Fruit fly (Drosophila melanogaster) whole organism, prepupa: ENCODE measurements around the gene Jhbp16.

Experiments
- Blimp-1 ChIP-seq: fragments of 200-800 bp; sonication (Bioruptor generic); optimal IDR thresholded peaks from 3 replicates; lab custom pipeline; 2017; ENCODE audit warnings: missing biosample characterization, missing genetic modification characterization, mild to moderate bottlenecking, moderate library complexity, missing genetic modification reagents
- CG10631 ChIP-seq: fragments of 200-800 bp; sonication (Bioruptor generic); optimal IDR thresholded peaks from 2 replicates; lab custom pipeline; 2016; ENCODE audit warnings: missing biosample characterization, missing genetic modification characterization
- CG10669 ChIP-seq: fragments of 200-800 bp; sonication (Bioruptor generic); optimal IDR thresholded peaks from 3 replicates; lab custom pipeline; 2018; ENCODE audit warnings: missing biosample characterization, mild to moderate bottlenecking, missing genetic modification characterization, moderate library complexity
- CG11762 ChIP-seq: fragments of 200-800 bp; sonication (Bioruptor generic); optimal IDR thresholded peaks from 3 replicates; lab custom pipeline; 2016; ENCODE audit warnings: missing biosample characterization, missing genetic modification characterization; ENCODE audit not compliant: insufficient read depth
- CG11902 ChIP-seq: fragments of 200-800 bp; sonication (Bioruptor generic); optimal IDR thresholded peaks from 3 replicates; lab custom pipeline; 2016; ENCODE audit warnings: missing biosample characterization, missing genetic modification characterization
- CG15336 ChIP-seq: fragments of 200-800 bp; sonication (Bioruptor generic); IDR thresholded peaks from 2 replicates; pipeline ENCODE4 v1.3.6; 2022; ENCODE audit warnings: missing biosample characterization, missing genetic modification characterization
- CG1621 ChIP-seq: fragments of 200-800 bp; sonication (Bioruptor generic); optimal IDR thresholded peaks from 3 replicates; lab custom pipeline; 2018; ENCODE audit warnings: missing biosample characterization, mild to moderate bottlenecking, missing genetic modification characterization
- CG34406 ChIP-seq: fragments of 200-800 bp; sonication (Bioruptor generic); optimal IDR thresholded peaks from 3 replicates; lab custom pipeline; 2016; ENCODE audit warnings: missing biosample characterization, missing genetic modification characterization
- CG6163 ChIP-seq: fragments of 200-800 bp; sonication (Bioruptor generic); IDR thresholded peaks from 3 replicates; pipeline ENCODE4 v1.3.6; 2022; ENCODE audit warnings: missing biosample characterization, missing genetic modification characterization
- CG6792 ChIP-seq: fragments of 200-800 bp; sonication (Bioruptor generic); optimal IDR thresholded peaks from 3 replicates; lab custom pipeline; 2016; ENCODE audit warnings: missing biosample characterization, missing genetic modification characterization
- CG6808 ChIP-seq: fragments of 200-800 bp; sonication (Bioruptor generic); optimal IDR thresholded peaks from 3 replicates; lab custom pipeline; 2017; ENCODE audit warnings: missing biosample characterization, missing genetic modification characterization, mild to moderate bottlenecking, moderate library complexity, missing genetic modification reagents
- CG6854 ChIP-seq: fragments of 200-800 bp; sonication (Bioruptor generic); optimal IDR thresholded peaks from 2 replicates; lab custom pipeline; 2017; ENCODE audit warnings: missing biosample characterization, mild to moderate bottlenecking, missing genetic modification characterization
- CG7368 ChIP-seq: fragments of 200-800 bp; sonication (Bioruptor generic); optimal IDR thresholded peaks from 3 replicates; lab custom pipeline; 2016; ENCODE audit warnings: missing biosample characterization, missing genetic modification characterization
- CG8119 ChIP-seq: fragments of 200-800 bp; sonication (Bioruptor generic); IDR thresholded peaks from 3 replicates; pipeline ENCODE4 v1.3.6; 2022; ENCODE audit warnings: missing biosample characterization, missing genetic modification characterization
- CG8319 ChIP-seq: fragments of 200-800 bp; sonication (Bioruptor generic); optimal IDR thresholded peaks from 3 replicates; lab custom pipeline; 2016; ENCODE audit warnings: missing biosample characterization, missing genetic modification characterization
- CG9139 ChIP-seq: fragments of 200-800 bp; sonication (Bioruptor generic); optimal IDR thresholded peaks from 3 replicates; lab custom pipeline; 2017; ENCODE audit warnings: missing biosample characterization, mild to moderate bottlenecking, missing genetic modification characterization
- Eip75B ChIP-seq: fragments of 200-800 bp; sonication (Bioruptor generic); optimal IDR thresholded peaks from 3 replicates; lab custom pipeline; 2016; ENCODE audit warnings: missing biosample characterization, missing genetic modification characterization
- Eip78C ChIP-seq: fragments of 200-800 bp; sonication (Bioruptor generic); peaks from one replicate; lab custom pipeline; 2016; ENCODE audit warnings: missing biosample characterization, missing genetic modification characterization
- Eip93F ChIP-seq: fragments of 200-800 bp; sonication (Bioruptor generic); optimal IDR thresholded peaks from 2 replicates; lab custom pipeline; 2016; ENCODE audit warnings: missing biosample characterization, mild to moderate bottlenecking, missing genetic modification characterization
- Ets21C ChIP-seq: fragments of 200-800 bp; sonication (Bioruptor generic); optimal IDR thresholded peaks from 3 replicates; lab custom pipeline; 2016; ENCODE audit warnings: missing biosample characterization, missing genetic modification characterization
- Gug ChIP-seq: fragments of 200-800 bp; sonication (Bioruptor generic); IDR thresholded peaks from 2 replicates; pipeline ENCODE4 v1.3.6; 2022; ENCODE audit warnings: missing biosample characterization, missing genetic modification characterization
- Lpt ChIP-seq: fragments of 200-800 bp; sonication (Bioruptor generic); optimal IDR thresholded peaks from 3 replicates; lab custom pipeline; 2016; ENCODE audit warnings: missing biosample characterization, missing genetic modification characterization
- Smox ChIP-seq: fragments of 200-800 bp; sonication (Bioruptor generic); optimal IDR thresholded peaks from 3 replicates; lab custom pipeline; 2016; ENCODE audit warnings: missing biosample characterization, missing genetic modification characterization
- Sox14 ChIP-seq: fragments of 200-800 bp; sonication (Bioruptor generic); optimal IDR thresholded peaks from 3 replicates; lab custom pipeline; 2016; ENCODE audit warnings: missing biosample characterization, missing genetic modification characterization
- Sox15 ChIP-seq: fragments of 200-800 bp; sonication (Bioruptor generic); optimal IDR thresholded peaks from 3 replicates; lab custom pipeline; 2016; ENCODE audit warnings: missing biosample characterization, missing genetic modification characterization
- dsx ChIP-seq: fragments of 200-800 bp; optimal IDR thresholded peaks from 3 replicates; lab custom pipeline; 2019; ENCODE audit warnings: missing biosample characterization, mild to moderate bottlenecking, missing genetic modification characterization, moderate library complexity; ENCODE audit not compliant: poor library complexity, severe bottlenecking
- eg ChIP-seq: fragments of 200-800 bp; sonication (Bioruptor generic); IDR thresholded peaks from 3 replicates; pipeline ENCODE4 v1.3.6; 2022; ENCODE audit warnings: missing biosample characterization, missing genetic modification characterization
- esn ChIP-seq: fragments of 200-800 bp; sonication (Bioruptor generic); optimal IDR thresholded peaks from 2 replicates; lab custom pipeline; 2016; ENCODE audit warnings: missing biosample characterization, mild to moderate bottlenecking, missing genetic modification characterization, moderate library complexity
- fkh ChIP-seq: fragments of 200-800 bp; sonication (Bioruptor generic); optimal IDR thresholded peaks from 3 replicates; lab custom pipeline; 2017; ENCODE audit warnings: missing biosample characterization, mild to moderate bottlenecking, missing genetic modification characterization, moderate library complexity
- net ChIP-seq: fragments of 200-800 bp; sonication (Bioruptor generic); optimal IDR thresholded peaks from 3 replicates; lab custom pipeline; 2016; ENCODE audit warnings: missing biosample characterization, missing genetic modification characterization
- pdm3 ChIP-seq: fragments of 200-800 bp; sonication (Bioruptor generic); optimal IDR thresholded peaks from 3 replicates; lab custom pipeline; 2016; ENCODE audit warnings: missing biosample characterization, missing genetic modification characterization
- ss ChIP-seq, 2 experiments: fragments of 200-800 bp; sonication (Bioruptor generic); optimal IDR thresholded peaks; 2 replicates in 1 of 2; 3 replicates in 1 of 2; lab custom pipeline; 2017 to 2018; ENCODE audit warnings: mild to moderate bottlenecking in 2 of 2, missing biosample characterization in 2 of 2, missing genetic modification characterization in 2 of 2, moderate library complexity in 1 of 2
- svp ChIP-seq: fragments of 200-800 bp; sonication (Bioruptor generic); peaks from one replicate; lab custom pipeline; 2016; ENCODE audit warnings: missing biosample characterization, missing genetic modification characterization

The Jhbp16 gene

dm6 chr3R:21657489-21658018 lies 6.6 kb upstream of the Jhbp16 start:
- TF ChIP-seq Ets21C (GFP tag; lab: Kevin White, UChicago) (no peak), svp (peak; percentile 60)
- TF ChIP-seq, all 60 proteins: peak for 1

dm6 chr3R:21658281-21658680 lies 5.9 kb upstream of the Jhbp16 start:
- no peak for TF ChIP-seq Eip93F (GFP tag; lab: Kevin White, UChicago)
- TF ChIP-seq CG10669: no peak
- TF ChIP-seq Smox: no peak
- TF ChIP-seq CG7368 (GFP tag; lab: Kevin White, UChicago): no peak
- peak; percentile 9 for TF ChIP-seq CG9139 (GFP tag; lab: Kevin White, UChicago)
- 0 out of 2 replicates have a peak, but pooled peaks have one; percentile 15 for TF ChIP-seq CG15336 (GFP tag; lab: Robert Waterston, UW)
- no peak for TF ChIP-seq CG8319 (GFP tag; lab: Kevin White, UChicago)
- peak; percentile 32 for TF ChIP-seq CG6854 (GFP tag; lab: Kevin White, UChicago)
- peak; percentile 38 for TF ChIP-seq CG6808 (GFP tag; lab: Kevin White, UChicago)
- no peak for TF ChIP-seq Sox15 (GFP tag; lab: Kevin White, UChicago)
- TF ChIP-seq net: peak; percentile 8
- TF ChIP-seq ss (GFP tag; optimal IDR thresholded peaks at IDR 0.05; lab: Kevin White, UChicago): peak; percentile 9 to 31
- peak; percentile 34 for TF ChIP-seq Lpt (GFP tag; lab: Kevin White, UChicago)
- peak; percentile 22; the same call in 1 of the 3 replicates for TF ChIP-seq eg (GFP tag; lab: Robert Waterston, UW)
- TF ChIP-seq dsx (GFP tag; lab: Kevin White, UChicago): peak; percentile 66
- no peak for TF ChIP-seq CG10631 (GFP tag; lab: Kevin White, UChicago)
- peak; percentile 47; the same call in 1 of the 3 replicates for TF ChIP-seq CG6163

dm6 chr3R:21658752-21659468 lies 5.3 kb upstream of the Jhbp16 start:
- TF ChIP-seq Eip78C (GFP tag; lab: Kevin White, UChicago): peak; percentile 62
- TF ChIP-seq svp: peak; percentile 7
- TF ChIP-seq pdm3 (GFP tag; lab: Kevin White, UChicago): no peak
- TF ChIP-seq, all 60 proteins: peak for 2

dm6 chr3R:21660054-21660453 lies 4.1 kb upstream of the Jhbp16 start:
- TF ChIP-seq Eip78C (GFP tag; lab: Kevin White, UChicago) (peak; percentile 37), CG34406 (GFP tag; lab: Kevin White, UChicago) (no peak), CG10631 (GFP tag; lab: Kevin White, UChicago) (no peak), pdm3 (GFP tag; lab: Kevin White, UChicago) (no peak)

dm6 chr3R:21660659-21661126 lies 3.5 kb upstream of the Jhbp16 start, which contains the start of gene E2f1:
E2f1 (minus strand) TSS chr3R:21660871.
- TF ChIP-seq Gug (no peak), CG1621 (tag; lab: Kevin White, UChicago) (peak; percentile 45), CG6163 (0 out of 3 replicates have a peak, but pooled peaks have one; percentile 49), esn (no peak), CG6792 (no peak), Eip78C (GFP tag; lab: Kevin White, UChicago) (peak; percentile 58), CG8119 (no peak), Sox14 (GFP tag; lab: Kevin White, UChicago) (peak; percentile 17), CG11762 (GFP tag; lab: Kevin White, UChicago) (no peak), dsx (GFP tag; lab: Kevin White, UChicago) (peak; percentile 42), fkh (GFP tag; lab: Kevin White, UChicago) (peak; percentile 93), CG6854 (GFP tag; lab: Kevin White, UChicago) (peak; percentile 2), Blimp-1 (GFP tag; lab: Kevin White, UChicago) (no peak), Eip75B (GFP tag; lab: Kevin White, UChicago) (no peak), CG11902 (no peak), ss (GFP tag; optimal IDR thresholded peaks at IDR 0.05; lab: Kevin White, UChicago) (peak; percentile 24 to 63)
